Worm (Caenorhabditis elegans) whole organism, L2 larva: ENCODE results near the gene ZK1248.20.

Experiments used
- C34F6.9 ChIP-seq: fragments of 150-350 bp; optimal IDR thresholded peaks from 2 replicates; lab custom pipeline; 2014; ENCODE audit warnings: missing biosample characterization, missing genetic modification characterization
- F13H6.1 ChIP-seq: sonication (generic microtip); optimal IDR thresholded peaks from 2 replicates; lab custom pipeline; 2016; ENCODE audit warnings: missing genetic modification characterization, missing compliant biosample characterization
- R02D3.7 ChIP-seq: fragments of 150-350 bp; optimal IDR thresholded peaks from 2 replicates; lab custom pipeline; 2014; ENCODE audit warnings: missing biosample characterization, missing genetic modification characterization
- Y55F3AM.14 ChIP-seq: fragments of 200-800 bp; sonication (Bioruptor generic); optimal IDR thresholded peaks from 2 replicates; lab custom pipeline; 2018; ENCODE audit warnings: mild to moderate bottlenecking, missing genetic modification characterization, missing compliant biosample characterization
- ZK546.5 ChIP-seq: sonication (generic microtip); optimal IDR thresholded peaks from 2 replicates; lab custom pipeline; 2017; ENCODE audit warnings: missing biosample characterization, missing genetic modification characterization
- alr-1 ChIP-seq: fragments of 150-350 bp; optimal IDR thresholded peaks from 2 replicates; lab custom pipeline; 2014; ENCODE audit warnings: missing biosample characterization, missing genetic modification characterization
- aly-2 ChIP-seq: fragments of 150-350 bp; optimal IDR thresholded peaks from 2 replicates; lab custom pipeline; 2014; ENCODE audit warnings: missing biosample characterization, missing genetic modification characterization
- ama-1 ChIP-seq: fragments of 150-350 bp; optimal IDR thresholded peaks from 2 replicates; lab custom pipeline; 2018; ENCODE audit warnings: inconsistent platforms
- blmp-1 ChIP-seq: sonication (generic microtip); optimal IDR thresholded peaks from 2 replicates; lab custom pipeline; 2017; ENCODE audit warnings: missing genetic modification characterization, mild to moderate bottlenecking, missing compliant biosample characterization, antibody characterized with exemption, moderate library complexity; ENCODE audit not compliant: insufficient read depth
- ceh-16 ChIP-seq: fragments of 150-350 bp; optimal IDR thresholded peaks from 2 replicates; lab custom pipeline; 2014; ENCODE audit warnings: missing biosample characterization, missing genetic modification characterization
- ceh-82 ChIP-seq: fragments of 150-350 bp; optimal IDR thresholded peaks from 2 replicates; lab custom pipeline; 2014; ENCODE audit warnings: missing biosample characterization, missing genetic modification characterization
- crh-2 ChIP-seq: sonication (generic microtip); optimal IDR thresholded peaks from 2 replicates; lab custom pipeline; 2017; ENCODE audit warnings: missing biosample characterization, missing genetic modification characterization
- dmd-4 ChIP-seq: sonication (generic microtip); optimal IDR thresholded peaks from 2 replicates; lab custom pipeline; 2017; ENCODE audit warnings: missing biosample characterization, missing genetic modification characterization
- egl-27 ChIP-seq: sonication (generic microtip); optimal IDR thresholded peaks from 3 replicates; lab custom pipeline; 2017; ENCODE audit warnings: missing biosample characterization, missing genetic modification reagents, missing genetic modification characterization
- elt-1 ChIP-seq: fragments of 150-350 bp; optimal IDR thresholded peaks from 2 replicates; lab custom pipeline; 2014; ENCODE audit warnings: missing biosample characterization, missing genetic modification characterization
- elt-3 ChIP-seq: sonication (generic microtip); optimal IDR thresholded peaks from 2 replicates; lab custom pipeline; 2017; ENCODE audit warnings: missing biosample characterization, missing genetic modification characterization
- fos-1 ChIP-seq: fragments of 150-350 bp; optimal IDR thresholded peaks from 2 replicates; lab custom pipeline; 2014; ENCODE audit warnings: missing biosample characterization, missing genetic modification characterization
- gmeb-1 ChIP-seq: fragments of 150-350 bp; optimal IDR thresholded peaks from 2 replicates; lab custom pipeline; 2014; ENCODE audit warnings: missing biosample characterization, missing genetic modification characterization
- lin-11 ChIP-seq: fragments of 150-350 bp; sonication (generic microtip); optimal IDR thresholded peaks from 2 replicates; lab custom pipeline; 2014; ENCODE audit warnings: missing biosample characterization, missing genetic modification characterization, inconsistent platforms, mixed read lengths
- lin-13 ChIP-seq: fragments of 150-350 bp; optimal IDR thresholded peaks from 2 replicates; lab custom pipeline; 2014; ENCODE audit warnings: missing biosample characterization, missing genetic modification reagents, missing genetic modification characterization
- lin-39 ChIP-seq: fragments of 150-350 bp; optimal IDR thresholded peaks from 2 replicates; lab custom pipeline; 2014; ENCODE audit warnings: missing biosample characterization, missing genetic modification reagents, missing genetic modification characterization
- lsy-2 ChIP-seq, 2 experiments: fragments of 150-350 bp in 1 of 2; sonication (generic microtip) in 1 of 2; optimal IDR thresholded peaks; 2 replicates each; lab custom pipeline; 2014 to 2017; ENCODE audit warnings: missing biosample characterization in 2 of 2, missing genetic modification characterization in 2 of 2
- mab-5 ChIP-seq: fragments of 150-350 bp; optimal IDR thresholded peaks from 2 replicates; lab custom pipeline; 2014; ENCODE audit warnings: missing biosample characterization, missing genetic modification characterization
- mbf-1 ChIP-seq: sonication (generic microtip); optimal IDR thresholded peaks from 2 replicates; lab custom pipeline; 2017; ENCODE audit warnings: missing biosample characterization, missing genetic modification characterization
- mdl-1 ChIP-seq, 2 experiments: fragments of 150-350 bp in 1 of 2; sonication (generic microtip) in 1 of 2; optimal IDR thresholded peaks; 2 replicates each; lab custom pipeline; 2017; ENCODE audit warnings: missing biosample characterization in 2 of 2, missing genetic modification characterization in 2 of 2
- nhr-10 ChIP-seq: sonication (generic microtip); optimal IDR thresholded peaks from 2 replicates; lab custom pipeline; 2017; ENCODE audit warnings: missing biosample characterization, missing genetic modification characterization
- nhr-11 ChIP-seq: fragments of 150-350 bp; optimal IDR thresholded peaks from 2 replicates; lab custom pipeline; 2014; ENCODE audit warnings: missing biosample characterization, missing genetic modification characterization
- nhr-12 ChIP-seq: fragments of 150-350 bp; optimal IDR thresholded peaks from 2 replicates; lab custom pipeline; 2014; ENCODE audit warnings: missing biosample characterization, missing genetic modification characterization
- nhr-129 ChIP-seq: fragments of 150-350 bp; optimal IDR thresholded peaks from 2 replicates; lab custom pipeline; 2014; ENCODE audit warnings: missing biosample characterization, missing genetic modification characterization
- nhr-21 ChIP-seq: fragments of 150-350 bp; optimal IDR thresholded peaks from 2 replicates; lab custom pipeline; 2014; ENCODE audit warnings: missing biosample characterization, missing genetic modification characterization
- nhr-23 ChIP-seq: fragments of 150-350 bp; optimal IDR thresholded peaks from 2 replicates; lab custom pipeline; 2014; ENCODE audit warnings: missing biosample characterization, missing genetic modification reagents, missing genetic modification characterization
- nhr-237 ChIP-seq: fragments of 150-350 bp; optimal IDR thresholded peaks from 2 replicates; lab custom pipeline; 2014; ENCODE audit warnings: missing biosample characterization, missing genetic modification characterization
- nhr-25 ChIP-seq: fragments of 150-350 bp; sonication (generic microtip); optimal IDR thresholded peaks from 3 replicates; lab custom pipeline; 2014; ENCODE audit warnings: missing biosample characterization, missing genetic modification characterization
- nhr-6 ChIP-seq: fragments of 150-350 bp; optimal IDR thresholded peaks from 2 replicates; lab custom pipeline; 2014; ENCODE audit warnings: missing biosample characterization, missing genetic modification characterization
- nhr-77 ChIP-seq: fragments of 150-350 bp; optimal IDR thresholded peaks from 2 replicates; lab custom pipeline; 2014; ENCODE audit warnings: missing biosample characterization, missing genetic modification characterization
- sem-4 ChIP-seq: fragments of 150-350 bp; optimal IDR thresholded peaks from 2 replicates; lab custom pipeline; 2014; ENCODE audit warnings: missing biosample characterization, missing genetic modification reagents, missing genetic modification characterization
- skn-1 ChIP-seq: sonication (generic microtip); optimal IDR thresholded peaks from 2 replicates; lab custom pipeline; 2017; ENCODE audit warnings: missing biosample characterization, missing genetic modification characterization
- sma-3 ChIP-seq: sonication (generic microtip); optimal IDR thresholded peaks from 2 replicates; lab custom pipeline; 2016; ENCODE audit warnings: missing genetic modification reagents, missing genetic modification characterization, missing compliant biosample characterization
- sma-9 ChIP-seq, 2 experiments: fragments of 150-350 bp in 1 of 2; sonication (generic microtip) in 1 of 2; optimal IDR thresholded peaks; 2 replicates each; lab custom pipeline; 2014 to 2016; ENCODE audit warnings: missing genetic modification characterization in 2 of 2, mild to moderate bottlenecking in 1 of 2, missing biosample characterization in 1 of 2, missing compliant biosample characterization in 1 of 2, missing genetic modification reagents in 1 of 2, moderate library complexity in 1 of 2
- snpc-4 ChIP-seq: fragments of 150-350 bp; optimal IDR thresholded peaks from 2 replicates; lab custom pipeline; 2014; ENCODE audit warnings: missing biosample characterization, missing genetic modification characterization
- unc-39 ChIP-seq: fragments of 150-350 bp; optimal IDR thresholded peaks from 2 replicates; lab custom pipeline; 2014; ENCODE audit warnings: missing biosample characterization, missing genetic modification characterization
- unc-55 ChIP-seq: fragments of 150-350 bp; sonication (generic microtip); optimal IDR thresholded peaks from 3 replicates; lab custom pipeline; 2014; ENCODE audit warnings: missing biosample characterization, missing genetic modification reagents, missing genetic modification characterization
- unc-62 ChIP-seq: fragments of 150-350 bp; optimal IDR thresholded peaks from 2 replicates; lab custom pipeline; 2014; ENCODE audit warnings: missing biosample characterization, missing genetic modification reagents, missing genetic modification characterization
- zag-1 ChIP-seq: fragments of 150-350 bp; optimal IDR thresholded peaks from 2 replicates; lab custom pipeline; 2014; ENCODE audit warnings: missing biosample characterization, missing genetic modification characterization
- ztf-1 ChIP-seq: fragments of 200-800 bp; sonication (Bioruptor generic); conservative IDR thresholded peaks from 2 replicates; pipeline ENCODE4 v1.3.6; 2022; ENCODE audit warnings: missing genetic modification characterization, missing compliant biosample characterization
- ztf-11 ChIP-seq: sonication (generic microtip); optimal IDR thresholded peaks from 2 replicates; lab custom pipeline; 2017; ENCODE audit warnings: missing biosample characterization, missing genetic modification characterization
- ztf-4 ChIP-seq: fragments of 150-350 bp; optimal IDR thresholded peaks from 2 replicates; lab custom pipeline; 2014; ENCODE audit warnings: missing biosample characterization, missing genetic modification characterization

The ZK1248.20 gene

DNA sequence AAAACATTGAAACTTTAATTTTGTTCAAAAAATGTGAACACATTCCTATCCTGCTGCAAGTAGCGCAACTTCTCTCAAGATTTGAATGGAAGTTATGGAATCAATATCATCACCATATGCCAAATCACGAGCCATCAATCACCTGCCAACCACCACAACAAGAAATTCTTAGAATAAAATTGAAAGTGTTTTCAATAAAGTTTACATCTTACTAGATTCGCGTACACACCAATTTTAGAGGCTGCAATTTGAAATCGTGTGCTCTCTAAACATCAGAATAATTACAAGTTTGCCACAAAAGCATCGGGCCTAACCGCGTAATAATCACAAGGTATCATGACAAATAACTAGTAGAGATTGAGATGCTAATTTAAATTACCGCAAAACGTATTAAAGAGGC, 41.6 kb upstream of the ZK1248.20 start:
- no peak for TF ChIP-seq nhr-77 (tag; lab: Kevin White, UChicago)
- no peak for TF ChIP-seq nhr-25
- TF ChIP-seq nhr-21 (tag; lab: Kevin White, UChicago) = no peak
- no peak for TF ChIP-seq ztf-1
- no peak for TF ChIP-seq gmeb-1 (tag; lab: Kevin White, UChicago)
- no peak for TF ChIP-seq nhr-12
- TF ChIP-seq mdl-1 (tag; optimal IDR thresholded peaks at IDR 0.05; lab: Kevin White, UChicago) = no peak
- TF ChIP-seq C34F6.9 = no peak
- TF ChIP-seq ZK546.5 = no peak

- TF ChIP-seq aly-2 (tag; lab: Kevin White, UChicago) (no peak), ama-1 (lab: Kevin White, UChicago) (no peak), nhr-77 (tag; lab: Kevin White, UChicago) (no peak), elt-3 (tag; lab: Kevin White, UChicago) (no peak), nhr-23 (no peak), R02D3.7 (tag; lab: Kevin White, UChicago) (no peak), elt-1 (tag; lab: Kevin White, UChicago) (no peak), dmd-4 (tag; lab: Kevin White, UChicago) (no peak), zag-1 (tag; lab: Kevin White, UChicago) (no peak), unc-55 (no peak), crh-2 (tag; lab: Kevin White, UChicago) (no peak), nhr-11 (tag; lab: Kevin White, UChicago) (no peak), lin-39 (tag; lab: Kevin White, UChicago) (no peak), sma-9 (GFP tag; optimal IDR thresholded peaks at IDR 0.05; lab: Kevin White, UChicago) (no peak), sma-9 (tag; optimal IDR thresholded peaks at IDR 0.05; lab: Kevin White, UChicago) (no peak), ztf-1 (no peak), nhr-21 (tag; lab: Kevin White, UChicago) (no peak)
Observed at ce11 chrII:5777372-5777771, 39.1 kb upstream of the ZK1248.20 start.

ce11 chrII:5779866-5780265, 36.6 kb upstream of the ZK1248.20 start:
- no peak for TF ChIP-seq unc-39 (tag; lab: Kevin White, UChicago)
- peak; percentile 31 for TF ChIP-seq sma-9 (GFP tag; optimal IDR thresholded peaks at IDR 0.05; lab: Kevin White, UChicago)
- no peak for TF ChIP-seq sma-9 (tag; optimal IDR thresholded peaks at IDR 0.05; lab: Kevin White, UChicago)
- no peak for TF ChIP-seq nhr-77 (tag; lab: Kevin White, UChicago)
- no peak for TF ChIP-seq crh-2 (tag; lab: Kevin White, UChicago)
- TF ChIP-seq C34F6.9 = peak; percentile 57
- no peak for TF ChIP-seq ztf-1
- no peak for TF ChIP-seq ceh-16
- TF ChIP-seq skn-1 (tag; lab: Kevin White, UChicago) = no peak
- no peak for TF ChIP-seq nhr-11 (tag; lab: Kevin White, UChicago)
- TF ChIP-seq nhr-237 (tag; lab: Kevin White, UChicago) = no peak
- TF ChIP-seq mdl-1 (tag; optimal IDR thresholded peaks at IDR 0.05; lab: Kevin White, UChicago) = no peak
- TF ChIP-seq unc-55 = peak; percentile 60
- no peak for TF ChIP-seq sem-4
- TF ChIP-seq F13H6.1 (tag; lab: Kevin White, UChicago) = peak; percentile 48
- TF ChIP-seq aly-2 (tag; lab: Kevin White, UChicago) = no peak
- no peak for TF ChIP-seq sma-3 (GFP tag; lab: Kevin White, UChicago)
- no peak for TF ChIP-seq Y55F3AM.14 (GFP tag; lab: Kevin White, UChicago)
- no peak for TF ChIP-seq ama-1 (lab: Kevin White, UChicago)
- TF ChIP-seq nhr-6 (tag; lab: Kevin White, UChicago) = no peak
- TF ChIP-seq ztf-4 = no peak
- TF ChIP-seq ceh-82 (tag; lab: Kevin White, UChicago) = no peak
- TF ChIP-seq snpc-4 = no peak
- no peak for TF ChIP-seq blmp-1 (tag; lab: Kevin White, UChicago)
- TF ChIP-seq nhr-21 (tag; lab: Kevin White, UChicago) = no peak
- no peak for TF ChIP-seq elt-3 (tag; lab: Kevin White, UChicago)
- TF ChIP-seq lsy-2 (tag; optimal IDR thresholded peaks at IDR 0.05; lab: Kevin White, UChicago) = peak in 1 of 2 experiments; percentile 50
- no peak for TF ChIP-seq egl-27 (tag; lab: Kevin White, UChicago)
- no peak for TF ChIP-seq ZK546.5
- no peak for TF ChIP-seq nhr-23
- TF ChIP-seq gmeb-1 (tag; lab: Kevin White, UChicago) = no peak
- TF ChIP-seq nhr-129 = peak; percentile 56
- peak; percentile 1 for TF ChIP-seq fos-1
- TF ChIP-seq alr-1 (tag; lab: Kevin White, UChicago) = no peak
- no peak for TF ChIP-seq nhr-12
- TF ChIP-seq unc-62 = no peak
- TF ChIP-seq nhr-10 (tag; lab: Kevin White, UChicago) = no peak
- no peak for TF ChIP-seq ztf-11 (tag; lab: Kevin White, UChicago)
- no peak for TF ChIP-seq lin-11 (tag; lab: Kevin White, UChicago)
- TF ChIP-seq mab-5 (tag; lab: Kevin White, UChicago) = no peak
- no peak for TF ChIP-seq nhr-25
- no peak for TF ChIP-seq elt-1 (tag; lab: Kevin White, UChicago)
- no peak for TF ChIP-seq mbf-1 (tag; lab: Kevin White, UChicago)
- no peak for TF ChIP-seq lin-39 (tag; lab: Kevin White, UChicago)
- peak; percentile 74 for TF ChIP-seq zag-1 (tag; lab: Kevin White, UChicago)
- TF ChIP-seq dmd-4 (tag; lab: Kevin White, UChicago) = no peak
- no peak for TF ChIP-seq lin-13
- no peak for TF ChIP-seq R02D3.7 (tag; lab: Kevin White, UChicago)
